Worm (Caenorhabditis elegans) whole organism, young adult: ENCODE measurements around the gene srx-32.

ENCODE experiments used
- F22D6.2 ChIP-seq: sonication (generic microtip); optimal IDR thresholded peaks from 2 replicates; lab custom pipeline; 2016; ENCODE audit warnings: mild to moderate bottlenecking, missing genetic modification characterization, missing compliant biosample characterization
- F33H1.4 ChIP-seq: fragments of 200-800 bp; sonication (Bioruptor generic); IDR thresholded peaks from 2 replicates; pipeline ENCODE4 v1.3.6; 2022; ENCODE audit warnings: missing genetic modification reagents, missing genetic modification characterization, missing compliant biosample characterization
- F39B2.1 ChIP-seq: fragments of 200-800 bp; sonication (Bioruptor generic); IDR thresholded peaks from 2 replicates; pipeline ENCODE4 v1.3.6; 2022; ENCODE audit warnings: missing genetic modification reagents, missing genetic modification characterization, missing compliant biosample characterization
- F52B5.7 ChIP-seq: sonication (generic microtip); optimal IDR thresholded peaks from 2 replicates; lab custom pipeline; 2016; ENCODE audit warnings: mild to moderate bottlenecking, missing genetic modification characterization, missing compliant biosample characterization
- K11D2.4 ChIP-seq: fragments of 200-800 bp; sonication (Bioruptor generic); IDR thresholded peaks from 2 replicates; pipeline ENCODE4 v1.3.6; 2022; ENCODE audit warnings: missing genetic modification reagents, missing genetic modification characterization, missing compliant biosample characterization
- Y95B8A.8 ChIP-seq: fragments of 200-800 bp; sonication (Bioruptor generic); IDR thresholded peaks from 2 replicates; pipeline ENCODE4 v1.3.6; 2022; ENCODE audit warnings: missing genetic modification reagents, missing genetic modification characterization, missing compliant biosample characterization
- ZK185.1 ChIP-seq: sonication (generic microtip); optimal IDR thresholded peaks from 2 replicates; lab custom pipeline; 2016; ENCODE audit warnings: mild to moderate bottlenecking, missing genetic modification characterization, missing compliant biosample characterization; ENCODE audit not compliant: poor library complexity, severe bottlenecking
- aptf-2 ChIP-seq: fragments of 200-800 bp; sonication (Bioruptor generic); conservative IDR thresholded peaks from 2 replicates; pipeline ENCODE4 v1.3.6; 2022; ENCODE audit warnings: missing genetic modification reagents, missing genetic modification characterization, missing compliant biosample characterization
- attf-5 ChIP-seq: fragments of 200-800 bp; sonication (Bioruptor generic); optimal IDR thresholded peaks from 2 replicates; lab custom pipeline; 2018; ENCODE audit warnings: mild to moderate bottlenecking, missing genetic modification characterization, missing compliant biosample characterization
- bed-1 ChIP-seq: fragments of 200-800 bp; sonication (Bioruptor generic); IDR thresholded peaks from 2 replicates; pipeline ENCODE4 v1.3.6; 2022; ENCODE audit warnings: missing genetic modification reagents, missing genetic modification characterization, missing compliant biosample characterization
- cebp-1 ChIP-seq, 2 experiments: fragments of 200-800 bp in 1 of 2; sonication (Bioruptor generic) in 1 of 2; sonication (generic microtip) in 1 of 2; IDR thresholded peaks in 1 of 2; optimal IDR thresholded peaks in 1 of 2; 2 replicates each; pipeline versions ENCODE4 v1.3.6 to Lab custom; 2017 to 2022; ENCODE audit warnings: missing compliant biosample characterization in 2 of 2, missing genetic modification characterization in 2 of 2, mild to moderate bottlenecking in 1 of 2, missing genetic modification reagents in 1 of 2, moderate library complexity in 1 of 2
- ceh-79 ChIP-seq: sonication (generic microtip); optimal IDR thresholded peaks from 2 replicates; lab custom pipeline; 2017; ENCODE audit warnings: mild to moderate bottlenecking, missing genetic modification characterization, missing compliant biosample characterization
- die-1 ChIP-seq: sonication (generic microtip); optimal IDR thresholded peaks from 2 replicates; lab custom pipeline; 2016; ENCODE audit warnings: missing genotype, mild to moderate bottlenecking, missing genetic modification characterization, missing compliant biosample characterization
- dox-1 ChIP-seq: fragments of 200-800 bp; sonication (Bioruptor generic); IDR thresholded peaks from 2 replicates; pipeline ENCODE4 v1.3.6; 2022; ENCODE audit warnings: missing genetic modification reagents, missing genetic modification characterization, missing compliant biosample characterization
- fkh-3 ChIP-seq: sonication (generic microtip); optimal IDR thresholded peaks from 2 replicates; lab custom pipeline; 2016; ENCODE audit warnings: mild to moderate bottlenecking, missing genetic modification characterization, missing compliant biosample characterization
- him-1 ChIP-seq: sonication (generic microtip); optimal IDR thresholded peaks from 2 replicates; lab custom pipeline; 2016; ENCODE audit warnings: missing genotype, missing genetic modification reagents, missing genetic modification characterization, missing compliant biosample characterization
- let-526 ChIP-seq: fragments of 200-800 bp; sonication (Bioruptor generic); IDR thresholded peaks from 2 replicates; pipeline ENCODE4 v1.3.6; 2022; ENCODE audit warnings: missing genetic modification reagents, missing genetic modification characterization, missing compliant biosample characterization
- let-607 ChIP-seq, 2 experiments: fragments of 200-800 bp in 1 of 2; sonication (Bioruptor generic) in 1 of 2; sonication (generic microtip) in 1 of 2; optimal IDR thresholded peaks; 2 replicates each; lab custom pipeline; 2016 to 2018; ENCODE audit warnings: mild to moderate bottlenecking in 2 of 2, missing compliant biosample characterization in 2 of 2, missing genetic modification characterization in 2 of 2, moderate library complexity in 2 of 2, missing genotype in 1 of 2
- lin-54 ChIP-seq: fragments of 200-800 bp; sonication (Bioruptor generic); optimal IDR thresholded peaks from 2 replicates; lab custom pipeline; 2018; ENCODE audit warnings: mild to moderate bottlenecking, missing genetic modification characterization, missing compliant biosample characterization
- lsy-27 ChIP-seq: sonication (generic microtip); optimal IDR thresholded peaks from 2 replicates; lab custom pipeline; 2017; ENCODE audit warnings: missing genetic modification characterization, mild to moderate bottlenecking, missing compliant biosample characterization, antibody characterized with exemption, missing genotype, borderline replicate concordance; ENCODE audit not compliant: insufficient read depth
- madf-6 ChIP-seq: fragments of 200-800 bp; sonication (Bioruptor generic); IDR thresholded peaks from 2 replicates; pipeline ENCODE4 v1.3.6; 2022; ENCODE audit warnings: missing genetic modification reagents, missing genetic modification characterization, missing compliant biosample characterization
- mcd-1 ChIP-seq: fragments of 200-800 bp; sonication (Bioruptor generic); IDR thresholded peaks from 2 replicates; pipeline ENCODE4 v1.3.6; 2022; ENCODE audit warnings: missing genetic modification reagents, missing genetic modification characterization, missing compliant biosample characterization
- pbrm-1 ChIP-seq: fragments of 200-800 bp; sonication (Bioruptor generic); IDR thresholded peaks from 2 replicates; pipeline ENCODE4 v1.3.6; 2022; ENCODE audit warnings: missing genetic modification reagents, missing genetic modification characterization, missing compliant biosample characterization
- sdz-38 ChIP-seq: sonication (generic microtip); optimal IDR thresholded peaks from 2 replicates; lab custom pipeline; 2016; ENCODE audit warnings: missing genotype, missing genetic modification characterization, missing compliant biosample characterization
- sea-2 ChIP-seq: fragments of 200-800 bp; sonication (Bioruptor generic); IDR thresholded peaks from 2 replicates; pipeline ENCODE4 v1.3.6; 2022; ENCODE audit warnings: missing genetic modification characterization, missing compliant biosample characterization
- snpc-1.1 ChIP-seq: sonication (generic microtip); optimal IDR thresholded peaks from 2 replicates; lab custom pipeline; 2017; ENCODE audit warnings: missing genetic modification characterization, mild to moderate bottlenecking, missing compliant biosample characterization, antibody characterized with exemption, moderate library complexity, missing genotype, missing genetic modification reagents; ENCODE audit not compliant: insufficient read depth
- snpc-3.4 ChIP-seq: sonication (generic microtip); optimal IDR thresholded peaks from 2 replicates; lab custom pipeline; 2017; ENCODE audit warnings: missing genetic modification characterization, mild to moderate bottlenecking, missing compliant biosample characterization, antibody characterized with exemption, moderate library complexity, missing genotype, missing genetic modification reagents
- snpc-4 ChIP-seq, 5 experiments: fragments of 150-350 bp in 1 of 5; sonication (generic microtip) in 4 of 5; optimal IDR thresholded peaks; 2 replicates each; lab custom pipeline; 2014 to 2018; ENCODE audit warnings: missing genetic modification characterization in 5 of 5, missing biosample characterization in 3 of 5, antibody characterized with exemption in 2 of 5, mild to moderate bottlenecking in 2 of 5, missing compliant biosample characterization in 2 of 5, missing genotype in 2 of 5, moderate library complexity in 2 of 5, missing genetic modification reagents in 1 of 5
- tbp1 ChIP-seq: fragments of 200-800 bp; sonication (Bioruptor generic); optimal IDR thresholded peaks from 2 replicates; lab custom pipeline; 2018; ENCODE audit warnings: mild to moderate bottlenecking, missing genetic modification characterization, missing compliant biosample characterization
- unc-62 ChIP-seq: fragments of 150-350 bp; optimal IDR thresholded peaks from 2 replicates; lab custom pipeline; 2014; ENCODE audit warnings: missing biosample characterization, missing genetic modification reagents, missing genetic modification characterization
- xnd-1 ChIP-seq: sonication (generic microtip); optimal IDR thresholded peaks from 2 replicates; lab custom pipeline; 2016; ENCODE audit warnings: missing genotype, missing genetic modification reagents, missing genetic modification characterization, missing compliant biosample characterization
- zfh-2 ChIP-seq: fragments of 200-800 bp; sonication (Bioruptor generic); conservative IDR thresholded peaks from 2 replicates; pipeline ENCODE4 v1.3.6; 2022; ENCODE audit warnings: missing genetic modification reagents, missing genetic modification characterization, missing compliant biosample characterization
- zim-3 ChIP-seq: sonication (generic microtip); optimal IDR thresholded peaks from 2 replicates; lab custom pipeline; 2017; ENCODE audit warnings: mild to moderate bottlenecking, missing genetic modification characterization, moderate library complexity, missing compliant biosample characterization
- ztf-18 ChIP-seq: sonication (generic microtip); optimal IDR thresholded peaks from 2 replicates; lab custom pipeline; 2016; ENCODE audit warnings: missing genotype, mild to moderate bottlenecking, missing genetic modification characterization, missing compliant biosample characterization

The srx-32 gene

ce11 chrV:802726-803125 is 17.8 kb downstream of the srx-32 start:
- TF ChIP-seq sdz-38 (tag; lab: Kevin White, UChicago): no peak
- no peak for TF ChIP-seq dox-1
- TF ChIP-seq K11D2.4: no peak
- no peak for TF ChIP-seq sea-2 (GFP tag; lab: Robert Waterston, UW)
- TF ChIP-seq unc-62: no peak
- no peak for TF ChIP-seq lin-54 (GFP tag; lab: Kevin White, UChicago)
- no peak for TF ChIP-seq Y95B8A.8 (GFP tag; lab: Robert Waterston, UW)
- no peak for TF ChIP-seq mcd-1 (GFP tag; lab: Robert Waterston, UW)
- no peak for TF ChIP-seq tbp1 (GFP tag; lab: Kevin White, UChicago)
- no peak for TF ChIP-seq ZK185.1 (tag; lab: Kevin White, UChicago)
- TF ChIP-seq die-1 (tag; lab: Kevin White, UChicago): no peak

ce11 chrV:801555-802060 is 18.9 kb downstream of the srx-32 start:
- TF ChIP-seq snpc-3.4 (tag; lab: Kevin White, UChicago) (no peak), let-526 (no peak), xnd-1 (tag; lab: Kevin White, UChicago) (no peak), dox-1 (no peak), let-607 (tag; optimal IDR thresholded peaks at IDR 0.05; lab: Kevin White, UChicago) (no peak), ceh-79 (tag; lab: Kevin White, UChicago) (no peak), F22D6.2 (tag; lab: Kevin White, UChicago) (no peak), zim-3 (tag; lab: Kevin White, UChicago) (no peak), F39B2.1 (GFP tag; lab: Robert Waterston, UW) (no peak), zfh-2 (GFP tag; lab: Robert Waterston, UW) (no peak), bed-1 (GFP tag; lab: Robert Waterston, UW) (no peak)
- TF ChIP-seq, all 124 proteins: peak for 0

ce11 chrV:800271-800670 is 20.3 kb downstream of the srx-32 start:
- TF ChIP-seq F33H1.4 (GFP tag; lab: Robert Waterston, UW) (no peak), cebp-1 (GFP tag; IDR thresholded peaks at IDR 0.05; lab: Robert Waterston, UW) (no peak), cebp-1 (tag; optimal IDR thresholded peaks at IDR 0.05; lab: Kevin White, UChicago) (no peak), Y95B8A.8 (GFP tag; lab: Robert Waterston, UW) (no peak), aptf-2 (GFP tag; lab: Robert Waterston, UW) (no peak), F52B5.7 (tag; lab: Kevin White, UChicago) (no peak), pbrm-1 (no peak), ztf-18 (tag; lab: Kevin White, UChicago) (no peak), madf-6 (no peak), snpc-3.4 (tag; lab: Kevin White, UChicago) (no peak), him-1 (tag; lab: Kevin White, UChicago) (no peak)

- TF ChIP-seq attf-5 (GFP tag; lab: Kevin White, UChicago): no peak
- no peak for TF ChIP-seq zim-3 (tag; lab: Kevin White, UChicago)
- no peak for TF ChIP-seq snpc-4 (GFP tag; optimal IDR thresholded peaks at IDR 0.05; lab: Kevin White, UChicago)
- peak in 3 of 4 experiments; percentile 37 to 82 (median 78) for TF ChIP-seq snpc-4 (tag; optimal IDR thresholded peaks at IDR 0.05; lab: Kevin White, UChicago)
- TF ChIP-seq lin-54 (GFP tag; lab: Kevin White, UChicago): no peak
- no peak for TF ChIP-seq fkh-3
- TF ChIP-seq lsy-27 (tag; lab: Kevin White, UChicago): no peak
- TF ChIP-seq snpc-1.1 (tag; lab: Kevin White, UChicago): peak; percentile 3
Measured at ce11 chrV:797241-797640, 23.3 kb downstream of the srx-32 start.
